Fruit fly (Drosophila melanogaster) Kc167 (cell line): ENCODE results near the gene NK7.1.

Experiments
- Sin3A ChIP-seq: fragments of >200 bp; optimal IDR thresholded peaks from 2 replicates; lab custom pipeline; 2018; ENCODE audit warnings: missing external identifiers
- h ChIP-seq: fragments of >200 bp; optimal IDR thresholded peaks from 3 replicates; lab custom pipeline; 2018; ENCODE audit warnings: missing external identifiers
- insv ChIP-seq: fragments of >200 bp; optimal IDR thresholded peaks from 3 replicates; lab custom pipeline; 2018; ENCODE audit warnings: missing external identifiers
- psq ChIP-seq: fragments of >200 bp; optimal IDR thresholded peaks from 2 replicates; lab custom pipeline; 2017; ENCODE audit warnings: missing external identifiers

dm6 chr3R:14356619-14357018 lies 16.1 kb downstream of the NK7.1 start:
- TF ChIP-seq insv (lab: Kevin White, UChicago) (no peak), h (lab: Kevin White, UChicago) (no peak), psq (no peak), Sin3A (lab: Kevin White, UChicago) (no peak)
